Fruit fly (Drosophila melanogaster) whole organism, embryonic: Measurements from ENCODE around the gene CG17717.
A peak's percentile ranks its signal among the peaks of the same experiment; 100 is the strongest.

Source experiments
- Atf3 ChIP-seq: fragments of 200-800 bp; sonication (Bioruptor generic); optimal IDR thresholded peaks from 3 replicates; lab custom pipeline; 2016; ENCODE audit warnings: missing biosample characterization, missing genetic modification characterization
- BEAF-32 ChIP-seq: fragments of 200-800 bp; sonication (Bioruptor generic); optimal IDR thresholded peaks from 3 replicates; lab custom pipeline; 2017; ENCODE audit warnings: missing biosample characterization, missing genetic modification characterization, mild to moderate bottlenecking, moderate library complexity, missing genetic modification reagents
- CG10959 ChIP-seq: fragments of 200-800 bp; sonication (Bioruptor generic); IDR thresholded peaks from 2 replicates; pipeline ENCODE4 v1.3.6; 2022; ENCODE audit warnings: missing biosample characterization, missing genetic modification characterization
- CG11695 ChIP-seq: fragments of 200-800 bp; sonication (Bioruptor generic); IDR thresholded peaks from 3 replicates; pipeline ENCODE4 v1.3.6; 2022; ENCODE audit warnings: missing biosample characterization, missing genetic modification characterization
- CG11696 ChIP-seq: fragments of 200-800 bp; sonication (Bioruptor generic); IDR thresholded peaks from 2 replicates; pipeline ENCODE4 v1.3.6; 2022; ENCODE audit warnings: missing biosample characterization, missing genetic modification characterization
- CG12769 ChIP-seq: fragments of 200-800 bp; sonication (Bioruptor generic); optimal IDR thresholded peaks from 2 replicates; lab custom pipeline; 2019; ENCODE audit warnings: missing biosample characterization, mild to moderate bottlenecking, missing genetic modification characterization, moderate library complexity
- CG13424 ChIP-seq: fragments of 200-800 bp; sonication (Bioruptor generic); optimal IDR thresholded peaks from 2 replicates; lab custom pipeline; 2019; ENCODE audit warnings: missing biosample characterization, mild to moderate bottlenecking, missing genetic modification characterization, moderate library complexity
- CG13775 ChIP-seq: fragments of 200-800 bp; sonication (Bioruptor generic); optimal IDR thresholded peaks from 3 replicates; lab custom pipeline; 2017; ENCODE audit warnings: missing biosample characterization, mild to moderate bottlenecking, missing genetic modification characterization
- CG1529 ChIP-seq: fragments of 200-800 bp; sonication (Bioruptor generic); optimal IDR thresholded peaks from 3 replicates; lab custom pipeline; 2018; ENCODE audit warnings: missing biosample characterization, missing genetic modification characterization
- CG16863 ChIP-seq: fragments of 200-800 bp; sonication (Bioruptor generic); optimal IDR thresholded peaks from 3 replicates; lab custom pipeline; 2016; ENCODE audit warnings: missing biosample characterization, missing genetic modification characterization
- CG18476 ChIP-seq: fragments of 200-800 bp; sonication (Bioruptor generic); optimal IDR thresholded peaks from 2 replicates; lab custom pipeline; 2016; ENCODE audit warnings: missing biosample characterization, mild to moderate bottlenecking, missing genetic modification characterization
- CG18764 ChIP-seq: fragments of 200-800 bp; sonication (Bioruptor generic); optimal IDR thresholded peaks from 3 replicates; lab custom pipeline; 2016; ENCODE audit warnings: missing biosample characterization, missing genetic modification characterization
- CG2875 ChIP-seq: fragments of 200-800 bp; sonication (Bioruptor generic); optimal IDR thresholded peaks from 2 replicates; lab custom pipeline; 2017; ENCODE audit warnings: missing biosample characterization, mild to moderate bottlenecking, missing genetic modification characterization, missing genetic modification reagents
- CG3726 ChIP-seq: fragments of 200-800 bp; sonication (Bioruptor generic); IDR thresholded peaks from 3 replicates; pipeline ENCODE4, ENCODE4 v1.3.6; 2022; ENCODE audit warnings: missing biosample characterization, missing genetic modification characterization
- CG4360 ChIP-seq: fragments of 200-800 bp; sonication (Bioruptor generic); IDR thresholded peaks from 2 replicates; pipeline ENCODE4 v1.3.6; 2022; ENCODE audit warnings: missing biosample characterization, missing genetic modification characterization
- CG5245 ChIP-seq: fragments of 200-800 bp; sonication (Bioruptor generic); optimal IDR thresholded peaks from 3 replicates; lab custom pipeline; 2016; ENCODE audit warnings: missing biosample characterization, missing genetic modification characterization
- CrebB ChIP-seq: fragments of 200-800 bp; sonication (Bioruptor generic); optimal IDR thresholded peaks from 3 replicates; lab custom pipeline; 2018; ENCODE audit warnings: missing biosample characterization, mild to moderate bottlenecking, missing genetic modification characterization
- Dad ChIP-seq: fragments of 200-800 bp; sonication (Bioruptor generic); optimal IDR thresholded peaks from 3 replicates; lab custom pipeline; 2016; ENCODE audit warnings: missing biosample characterization, missing genetic modification characterization
- Ets97D ChIP-seq: fragments of 200-800 bp; sonication (Bioruptor generic); optimal IDR thresholded peaks from 3 replicates; lab custom pipeline; 2016; ENCODE audit warnings: missing biosample characterization, missing genetic modification characterization
- HLH3B ChIP-seq: fragments of 200-800 bp; sonication (Bioruptor generic); IDR thresholded peaks from 2 replicates; pipeline ENCODE4 v1.3.6; 2022; ENCODE audit warnings: missing biosample characterization, missing genetic modification characterization
- HLHmδ ChIP-seq: fragments of 200-800 bp; sonication (Bioruptor generic); optimal IDR thresholded peaks from 2 replicates; lab custom pipeline; 2018; ENCODE audit warnings: missing biosample characterization, mild to moderate bottlenecking, missing genetic modification characterization, moderate library complexity
- Hey ChIP-seq: fragments of 200-800 bp; sonication (Bioruptor generic); optimal IDR thresholded peaks from 3 replicates; lab custom pipeline; 2018; ENCODE audit warnings: missing biosample characterization, mild to moderate bottlenecking, missing genetic modification characterization
- Hr3 ChIP-seq: fragments of 200-800 bp; sonication (Bioruptor generic); optimal IDR thresholded peaks from 3 replicates; lab custom pipeline; 2016; ENCODE audit warnings: missing biosample characterization, missing genetic modification characterization
- Hr78 ChIP-seq, 2 experiments: fragments of 200-800 bp in 1 of 2; fragments of >200 bp in 1 of 2; sonication (Bioruptor generic) in 1 of 2; optimal IDR thresholded peaks; 2 replicates each; lab custom pipeline; 2017 to 2019; ENCODE audit warnings: missing biosample characterization in 2 of 2, missing genetic modification characterization in 2 of 2, mild to moderate bottlenecking in 1 of 2, moderate library complexity in 1 of 2
- MBD-R2 ChIP-seq: fragments of 200-800 bp; sonication (Bioruptor generic); IDR thresholded peaks from 2 replicates; pipeline ENCODE4 v1.3.6; 2022; ENCODE audit warnings: missing biosample characterization, missing genetic modification characterization
- Neu2 ChIP-seq: fragments of 200-800 bp; sonication (Bioruptor generic); optimal IDR thresholded peaks from 3 replicates; lab custom pipeline; 2016; ENCODE audit warnings: missing biosample characterization, missing genetic modification characterization, borderline replicate concordance
- Oli ChIP-seq: fragments of 200-800 bp; sonication (Bioruptor generic); optimal IDR thresholded peaks from 2 replicates; lab custom pipeline; 2018; ENCODE audit warnings: missing biosample characterization, mild to moderate bottlenecking, missing genetic modification characterization, moderate library complexity
- Sox100B ChIP-seq: fragments of 200-800 bp; sonication (Bioruptor generic); optimal IDR thresholded peaks from 3 replicates; lab custom pipeline; 2018; ENCODE audit warnings: missing biosample characterization, mild to moderate bottlenecking, missing genetic modification characterization
- Sox102F ChIP-seq: fragments of 200-800 bp; sonication (Bioruptor generic); optimal IDR thresholded peaks from 2 replicates; lab custom pipeline; 2018; ENCODE audit warnings: missing biosample characterization, mild to moderate bottlenecking, missing genetic modification characterization, moderate library complexity
- Trl ChIP-seq, 3 experiments: fragments of >200 bp in 2 of 3; fragments of 200-800 bp in 1 of 3; sonication (Bioruptor generic) in 1 of 3; optimal IDR thresholded peaks; 2 replicates in 1 of 3; 3 replicates in 2 of 3; lab custom pipeline; 2016 to 2017; ENCODE audit warnings: missing biosample characterization in 1 of 3, missing genetic modification characterization in 1 of 3
- ac ChIP-seq: fragments of 200-800 bp; sonication (Bioruptor generic); optimal IDR thresholded peaks from 3 replicates; lab custom pipeline; 2017; ENCODE audit warnings: missing biosample characterization, mild to moderate bottlenecking, missing genetic modification characterization
- aop ChIP-seq: fragments of 200-800 bp; sonication (Bioruptor generic); IDR thresholded peaks from 2 replicates; pipeline ENCODE4 v1.3.6; 2022; ENCODE audit warnings: missing biosample characterization, missing genetic modification characterization
- btn ChIP-seq: fragments of 200-800 bp; sonication (Bioruptor generic); optimal IDR thresholded peaks from 2 replicates; lab custom pipeline; 2016; ENCODE audit warnings: missing biosample characterization, missing genetic modification characterization
- cato ChIP-seq: fragments of 200-800 bp; sonication (Bioruptor generic); optimal IDR thresholded peaks from 2 replicates; lab custom pipeline; 2016; ENCODE audit warnings: missing biosample characterization, missing genetic modification characterization, borderline replicate concordance
- chif ChIP-seq, 2 experiments: fragments of 200-800 bp; sonication (Bioruptor generic); optimal IDR thresholded peaks; 3 replicates each; lab custom pipeline; 2016; ENCODE audit warnings: missing biosample characterization in 2 of 2, missing genetic modification characterization in 2 of 2
- chinmo ChIP-seq: fragments of 200-800 bp; sonication (Bioruptor generic); IDR thresholded peaks from 4 replicates; pipeline ENCODE4 v1.3.6; 2022; ENCODE audit warnings: missing biosample characterization, missing genetic modification characterization; ENCODE audit not compliant: partially characterized antibody
- gsb ChIP-seq: fragments of 200-800 bp; sonication (Bioruptor generic); IDR thresholded peaks from 2 replicates; pipeline ENCODE4 v1.3.6; 2022; ENCODE audit warnings: missing biosample characterization, missing genetic modification characterization
- hb ChIP-seq: fragments of 200-800 bp; sonication (Bioruptor generic); IDR thresholded peaks from 3 replicates; pipeline ENCODE4 v1.3.6; 2022; ENCODE audit warnings: missing biosample characterization, missing genetic modification characterization; ENCODE audit not compliant: partially characterized antibody
- insv ChIP-seq, 2 experiments: fragments of 200-800 bp; sonication (Bioruptor generic); optimal IDR thresholded peaks; 3 replicates each; lab custom pipeline; 2016 to 2018; ENCODE audit warnings: missing biosample characterization in 2 of 2, missing genetic modification characterization in 2 of 2
- ken ChIP-seq: fragments of 200-800 bp; sonication (Bioruptor generic); IDR thresholded peaks from 3 replicates; pipeline ENCODE4 v1.3.6; 2022; ENCODE audit warnings: missing biosample characterization, missing genetic modification characterization
- kni ChIP-seq: fragments of 200-800 bp; sonication (Bioruptor generic); optimal IDR thresholded peaks from 3 replicates; lab custom pipeline; 2017; ENCODE audit warnings: mild to moderate bottlenecking, missing biosample characterization, missing genetic modification reagents, missing genetic modification characterization
- knrl ChIP-seq: fragments of 200-800 bp; sonication (Bioruptor generic); IDR thresholded peaks from 3 replicates; pipeline ENCODE4 v1.3.6; 2022; ENCODE audit warnings: missing biosample characterization, missing genetic modification characterization; ENCODE audit not compliant: partially characterized antibody
- lola ChIP-seq, 3 experiments: fragments of >200 bp in 2 of 3; fragments of 200-800 bp in 1 of 3; sonication (Bioruptor generic) in 1 of 3; optimal IDR thresholded peaks; 2 replicates each; lab custom pipeline; 2017 to 2019; ENCODE audit warnings: missing biosample characterization in 3 of 3, missing genetic modification characterization in 3 of 3, mild to moderate bottlenecking in 1 of 3, moderate library complexity in 1 of 3
- maf-S ChIP-seq: fragments of 200-800 bp; sonication (Bioruptor generic); optimal IDR thresholded peaks from 2 replicates; lab custom pipeline; 2016; ENCODE audit warnings: missing biosample characterization, missing genetic modification characterization
- pan ChIP-seq, 4 experiments: fragments of >200 bp in 3 of 4; fragments of 200-800 bp in 1 of 4; sonication (Bioruptor generic) in 1 of 4; optimal IDR thresholded peaks in 3 of 4; IDR thresholded peaks in 1 of 4; 2 replicates each; pipeline versions ENCODE4 v1.3.6 to Lab custom; 2017 to 2022; ENCODE audit warnings: missing biosample characterization in 2 of 4, missing genetic modification characterization in 2 of 4, mixed read lengths in 1 of 4
- peb ChIP-seq: fragments of 200-800 bp; sonication (Bioruptor generic); IDR thresholded peaks from 2 replicates; pipeline ENCODE4 v1.3.6; 2022; ENCODE audit warnings: missing biosample characterization, missing genetic modification characterization
- pfk ChIP-seq: fragments of 200-800 bp; sonication (Bioruptor generic); optimal IDR thresholded peaks from 2 replicates; lab custom pipeline; 2018; ENCODE audit warnings: missing biosample characterization, mild to moderate bottlenecking, missing genetic modification characterization, moderate library complexity
- sim ChIP-seq: fragments of 200-800 bp; sonication (Bioruptor generic); IDR thresholded peaks from 2 replicates; pipeline ENCODE4 v1.3.6; 2022; ENCODE audit warnings: missing biosample characterization, missing genetic modification characterization
- tll ChIP-seq, 2 experiments: fragments of 200-800 bp in 1 of 2; fragments of >200 bp in 1 of 2; sonication (Bioruptor generic) in 1 of 2; optimal IDR thresholded peaks; 2 replicates each; lab custom pipeline; 2017 to 2019; ENCODE audit warnings: missing biosample characterization in 2 of 2, missing genetic modification characterization in 2 of 2, mild to moderate bottlenecking in 1 of 2, moderate library complexity in 1 of 2
- wor ChIP-seq: fragments of 200-800 bp; sonication (Bioruptor generic); IDR thresholded peaks from 2 replicates; pipeline ENCODE4 v1.3.6; 2022; ENCODE audit warnings: missing biosample characterization, missing genetic modification characterization

CG17717 gene

dm6 chrX:6601144-6601543, 12.1 kb downstream of the CG17717 start (continued):
- TF ChIP-seq chinmo (GFP tag; lab: Robert Waterston, UW) (no peak), HLHmδ (GFP tag; lab: Kevin White, UChicago) (no peak), CG4360 (GFP tag; lab: Robert Waterston, UW) (peak; percentile 78), MBD-R2 (GFP tag; lab: Robert Waterston, UW) (no peak), CG16863 (GFP tag; lab: Kevin White, UChicago) (no peak), CG2875 (GFP tag; lab: Kevin White, UChicago) (no peak), kni (GFP tag; lab: Kevin White, UChicago) (no peak), sim (GFP tag; lab: Robert Waterston, UW) (no peak), CG18476 (GFP tag; lab: Kevin White, UChicago) (no peak), cato (no peak), Hr3 (GFP tag; lab: Kevin White, UChicago) (no peak), tll (GFP tag; optimal IDR thresholded peaks at IDR 0.05; lab: Kevin White, UChicago) (no peak), aop (GFP tag; lab: Robert Waterston, UW) (no peak), btn (GFP tag; lab: Kevin White, UChicago) (no peak), insv (GFP tag; optimal IDR thresholded peaks at IDR 0.05; lab: Kevin White, UChicago) (no peak), HLH3B (GFP tag; lab: Robert Waterston, UW) (no peak), CG12769 (tag; lab: Kevin White, UChicago) (no peak), ac (no peak), ken (GFP tag; lab: Robert Waterston, UW) (no peak), CG11696 (GFP tag; lab: Robert Waterston, UW) (peak; percentile 80), Neu2 (GFP tag; lab: Kevin White, UChicago) (no peak), CG1529 (peak; percentile 2), maf-S (no peak), Dad (GFP tag; lab: Kevin White, UChicago) (no peak), pfk (no peak), Hey (tag; lab: Kevin White, UChicago) (no peak), knrl (GFP tag; lab: Robert Waterston, UW) (no peak), CG18764 (GFP tag; lab: Kevin White, UChicago) (no peak), CrebB (tag; lab: Kevin White, UChicago) (no peak), CG13775 (no peak), pan (optimal IDR thresholded peaks at IDR 0.05; lab: Kevin White, UChicago) (no peak), pan (GFP tag; optimal IDR thresholded peaks at IDR 0.05 in 1 of 2, IDR thresholded peaks at IDR 0.05 in 1 of 2) (peak in 1 of 2 experiments; percentile 40), BEAF-32 (GFP tag; lab: Kevin White, UChicago) (no peak), peb (GFP tag; lab: Robert Waterston, UW) (no peak), hb (GFP tag; lab: Robert Waterston, UW) (no peak), Trl (optimal IDR thresholded peaks at IDR 0.05; lab: Kevin White, UChicago) (no peak), Trl (GFP tag; optimal IDR thresholded peaks at IDR 0.05; lab: Kevin White, UChicago) (no peak), wor (GFP tag; lab: Robert Waterston, UW) (no peak), Atf3 (GFP tag; lab: Kevin White, UChicago) (no peak), Hr78 (GFP tag; optimal IDR thresholded peaks at IDR 0.05; lab: Kevin White, UChicago) (no peak), Ets97D (GFP tag; lab: Kevin White, UChicago) (no peak), CG5245 (no peak), Sox100B (GFP tag; lab: Kevin White, UChicago) (no peak), Sox102F (GFP tag; lab: Kevin White, UChicago) (no peak), CG10959 (no peak), chif (GFP tag; optimal IDR thresholded peaks at IDR 0.05; lab: Kevin White, UChicago) (no peak), CG11695 (GFP tag; lab: Robert Waterston, UW) (peak; percentile 56), CG3726 (GFP tag; lab: Robert Waterston, UW) (no peak), Oli (tag; lab: Kevin White, UChicago) (no peak), gsb (GFP tag; lab: Robert Waterston, UW) (no peak), CG13424 (no peak), lola (GFP tag; optimal IDR thresholded peaks at IDR 0.05; lab: Kevin White, UChicago) (no peak)
